Fruit fly (Drosophila melanogaster) whole organism: ENCODE data around the gene ex.

Source experiments
- EcR ChIP-seq, 2 experiments: fragments of >200 bp; optimal IDR thresholded peaks; 2 replicates each; lab custom pipeline; 2017; ENCODE audit warnings: missing biosample characterization in 2 of 2, missing genetic modification characterization in 2 of 2, missing genetic modification reagents in 2 of 2
- pan ChIP-seq: fragments of >200 bp; optimal IDR thresholded peaks from 2 replicates; lab custom pipeline; 2017
- usp ChIP-seq: fragments of >200 bp; optimal IDR thresholded peaks from 2 replicates; lab custom pipeline; 2017; ENCODE audit warnings: missing biosample characterization, missing genetic modification characterization, mixed read lengths

DNA sequence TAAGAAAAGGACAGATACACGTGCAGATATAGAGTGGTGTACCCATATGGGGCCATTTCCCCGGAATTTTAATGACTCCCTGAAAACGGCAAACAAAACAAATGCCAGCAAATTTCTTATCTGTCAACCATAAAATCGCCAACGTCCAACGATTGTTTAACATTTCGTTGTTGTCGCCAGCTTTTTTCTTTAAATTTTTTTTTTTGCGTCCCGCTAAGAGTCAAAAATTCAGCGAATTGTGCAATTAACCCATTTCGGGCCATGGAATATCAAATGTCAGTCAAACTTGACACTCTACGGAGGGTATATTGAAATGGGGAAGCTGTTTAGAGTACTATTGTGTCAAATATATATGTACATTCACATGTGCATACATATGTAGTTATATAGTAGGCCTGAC is 1.1 kb downstream of the ex start:
- no peak for TF ChIP-seq EcR (GFP tag; optimal IDR thresholded peaks at IDR 0.05; lab: Kevin White, UChicago)
- TF ChIP-seq pan (lab: Kevin White, UChicago), result no peak
- no peak for TF ChIP-seq usp (GFP tag; lab: Kevin White, UChicago)
